Fruit fly (Drosophila melanogaster) whole organism, embryonic: ENCODE measurements around the gene CG46523.

Source experiments
- Asciz ChIP-seq: fragments of 200-800 bp; sonication (Bioruptor generic); optimal IDR thresholded peaks from 2 replicates; lab custom pipeline; 2017; ENCODE audit warnings: missing biosample characterization, mild to moderate bottlenecking, missing genetic modification characterization, missing genetic modification reagents
- CG11398 ChIP-seq: fragments of 200-800 bp; sonication (Bioruptor generic); optimal IDR thresholded peaks from 2 replicates; lab custom pipeline; 2016; ENCODE audit warnings: missing biosample characterization, missing genetic modification characterization
- CG11456 ChIP-seq: fragments of 200-800 bp; sonication (Bioruptor generic); IDR thresholded peaks from 3 replicates; pipeline ENCODE4 v1.3.6; 2022; ENCODE audit warnings: missing biosample characterization, missing genetic modification characterization
- CG11695 ChIP-seq: fragments of 200-800 bp; sonication (Bioruptor generic); IDR thresholded peaks from 3 replicates; pipeline ENCODE4 v1.3.6; 2022; ENCODE audit warnings: missing biosample characterization, missing genetic modification characterization
- CG12155 ChIP-seq: fragments of 200-800 bp; sonication (Bioruptor generic); optimal IDR thresholded peaks from 3 replicates; lab custom pipeline; 2016; ENCODE audit warnings: missing biosample characterization, missing genetic modification characterization
- CG13424 ChIP-seq: fragments of 200-800 bp; sonication (Bioruptor generic); optimal IDR thresholded peaks from 2 replicates; lab custom pipeline; 2019; ENCODE audit warnings: missing biosample characterization, mild to moderate bottlenecking, missing genetic modification characterization, moderate library complexity
- CG13894 ChIP-seq: fragments of 200-800 bp; sonication (Bioruptor generic); optimal IDR thresholded peaks from 3 replicates; lab custom pipeline; 2018; ENCODE audit warnings: missing biosample characterization, mild to moderate bottlenecking, missing genetic modification characterization, moderate library complexity
- CG14441 ChIP-seq: fragments of 200-800 bp; sonication (Bioruptor generic); IDR thresholded peaks from 2 replicates; pipeline ENCODE4 v1.3.6; 2022; ENCODE audit warnings: missing biosample characterization, missing genetic modification characterization
- CG1602 ChIP-seq: fragments of 200-800 bp; sonication (Bioruptor generic); optimal IDR thresholded peaks from 3 replicates; lab custom pipeline; 2016; ENCODE audit warnings: missing biosample characterization, missing genetic modification characterization
- CG16815 ChIP-seq: fragments of 200-800 bp; sonication (Bioruptor generic); optimal IDR thresholded peaks from 3 replicates; lab custom pipeline; 2017; ENCODE audit warnings: missing biosample characterization, mild to moderate bottlenecking, missing genetic modification characterization
- CG17328 ChIP-seq: fragments of 200-800 bp; sonication (Bioruptor generic); IDR thresholded peaks from 2 replicates; pipeline ENCODE4 v1.3.6; 2022; ENCODE audit warnings: missing biosample characterization, missing genetic modification characterization
- CG17361 ChIP-seq: fragments of 200-800 bp; sonication (Bioruptor generic); IDR thresholded peaks from 3 replicates; pipeline ENCODE4 v1.3.6; 2022; ENCODE audit warnings: missing biosample characterization, missing genetic modification characterization
- CG18262 ChIP-seq: fragments of 200-800 bp; optimal IDR thresholded peaks from 3 replicates; lab custom pipeline; 2019; ENCODE audit warnings: missing biosample characterization, mild to moderate bottlenecking, missing genetic modification characterization, moderate library complexity
- CG18599 ChIP-seq: fragments of 200-800 bp; sonication (Bioruptor generic); optimal IDR thresholded peaks from 3 replicates; lab custom pipeline; 2017; ENCODE audit warnings: missing biosample characterization, missing genetic modification characterization, mild to moderate bottlenecking, moderate library complexity, missing genetic modification reagents
- CG18764 ChIP-seq: fragments of 200-800 bp; sonication (Bioruptor generic); optimal IDR thresholded peaks from 3 replicates; lab custom pipeline; 2016; ENCODE audit warnings: missing biosample characterization, missing genetic modification characterization
- CG3281 ChIP-seq: fragments of 200-800 bp; sonication (Bioruptor generic); optimal IDR thresholded peaks from 3 replicates; lab custom pipeline; 2017; ENCODE audit warnings: missing biosample characterization, mild to moderate bottlenecking, missing genetic modification characterization
- CG33213 ChIP-seq: fragments of 200-800 bp; sonication (Bioruptor generic); optimal IDR thresholded peaks from 3 replicates; lab custom pipeline; 2016; ENCODE audit warnings: missing biosample characterization, missing genetic modification characterization
- CG5245 ChIP-seq: fragments of 200-800 bp; sonication (Bioruptor generic); optimal IDR thresholded peaks from 3 replicates; lab custom pipeline; 2016; ENCODE audit warnings: missing biosample characterization, missing genetic modification characterization
- CG6175 ChIP-seq: fragments of 200-800 bp; sonication (Bioruptor generic); IDR thresholded peaks from 3 replicates; pipeline ENCODE4 v1.3.6; 2022; ENCODE audit warnings: missing biosample characterization, missing genetic modification characterization
- CG7963 ChIP-seq: fragments of 200-800 bp; sonication (Bioruptor generic); IDR thresholded peaks from 3 replicates; pipeline ENCODE4 v1.3.6; 2022; ENCODE audit warnings: missing biosample characterization, missing genetic modification characterization; ENCODE audit not compliant: partially characterized antibody
- CHES-1-like ChIP-seq: fragments of 200-800 bp; sonication (Bioruptor generic); optimal IDR thresholded peaks from 2 replicates; lab custom pipeline; 2016; ENCODE audit warnings: missing biosample characterization, missing genetic modification characterization
- D19B ChIP-seq: fragments of 200-800 bp; sonication (Bioruptor generic); optimal IDR thresholded peaks from 2 replicates; lab custom pipeline; 2017; ENCODE audit warnings: missing biosample characterization, mild to moderate bottlenecking, missing genetic modification characterization
- Dip3 ChIP-seq: fragments of 200-800 bp; sonication (Bioruptor generic); optimal IDR thresholded peaks from 3 replicates; lab custom pipeline; 2016; ENCODE audit warnings: missing biosample characterization, missing genetic modification characterization
- Fer3 ChIP-seq: fragments of 200-800 bp; sonication (Bioruptor generic); optimal IDR thresholded peaks from 2 replicates; lab custom pipeline; 2018; ENCODE audit warnings: missing biosample characterization, mild to moderate bottlenecking, missing genetic modification characterization, moderate library complexity
- HmgZ ChIP-seq: fragments of 200-800 bp; sonication (Bioruptor generic); optimal IDR thresholded peaks from 2 replicates; lab custom pipeline; 2018; ENCODE audit warnings: missing biosample characterization, mild to moderate bottlenecking, missing genetic modification characterization
- Hr51 ChIP-seq, 2 experiments: fragments of 200-800 bp; sonication (Bioruptor generic); optimal IDR thresholded peaks; 2 replicates in 1 of 2; 3 replicates in 1 of 2; lab custom pipeline; 2016 to 2018; ENCODE audit warnings: missing biosample characterization in 2 of 2, missing genetic modification characterization in 2 of 2, mild to moderate bottlenecking in 1 of 2, moderate library complexity in 1 of 2
- Jarid2 ChIP-seq: fragments of 200-800 bp; sonication (Bioruptor generic); optimal IDR thresholded peaks from 3 replicates; lab custom pipeline; 2017; ENCODE audit warnings: mild to moderate bottlenecking, missing biosample characterization, missing genetic modification reagents, missing genetic modification characterization
- MESR4 ChIP-seq: fragments of 200-800 bp; sonication (Bioruptor generic); optimal IDR thresholded peaks from 2 replicates; lab custom pipeline; 2018; ENCODE audit warnings: missing biosample characterization, mild to moderate bottlenecking, missing genetic modification characterization, moderate library complexity
- NK7.1 ChIP-seq: fragments of 200-800 bp; sonication (Bioruptor generic); optimal IDR thresholded peaks from 3 replicates; lab custom pipeline; 2016; ENCODE audit warnings: missing biosample characterization, missing genetic modification characterization
- Oaz ChIP-seq: fragments of 200-800 bp; sonication (Bioruptor generic); IDR thresholded peaks from 2 replicates; pipeline ENCODE4 v1.3.6; 2022; ENCODE audit warnings: missing biosample characterization, missing genetic modification characterization
- Oli ChIP-seq: fragments of 200-800 bp; sonication (Bioruptor generic); optimal IDR thresholded peaks from 2 replicates; lab custom pipeline; 2018; ENCODE audit warnings: missing biosample characterization, mild to moderate bottlenecking, missing genetic modification characterization, moderate library complexity
- Six4 ChIP-seq: fragments of 200-800 bp; sonication (Bioruptor generic); optimal IDR thresholded peaks from 2 replicates; lab custom pipeline; 2016; ENCODE audit warnings: missing biosample characterization, missing genetic modification characterization
- Spps ChIP-seq: fragments of 200-800 bp; sonication (Bioruptor generic); optimal IDR thresholded peaks from 2 replicates; lab custom pipeline; 2018; ENCODE audit warnings: missing biosample characterization, mild to moderate bottlenecking, missing genetic modification characterization
- TFAM ChIP-seq: fragments of 200-800 bp; sonication (Bioruptor generic); optimal IDR thresholded peaks from 2 replicates; lab custom pipeline; 2017; ENCODE audit warnings: missing biosample characterization, missing genetic modification characterization, inconsistent platforms
- ara ChIP-seq: fragments of 200-800 bp; sonication (Bioruptor generic); IDR thresholded peaks from 2 replicates; pipeline ENCODE4 v1.3.6; 2022; ENCODE audit warnings: missing biosample characterization, missing genetic modification characterization
- bcd ChIP-seq: fragments of 200-800 bp; sonication (Bioruptor generic); optimal IDR thresholded peaks from 2 replicates; lab custom pipeline; 2017; ENCODE audit warnings: missing biosample characterization, mild to moderate bottlenecking, missing genetic modification characterization
- bigmax ChIP-seq: fragments of 200-800 bp; sonication (Bioruptor generic); optimal IDR thresholded peaks from 2 replicates; lab custom pipeline; 2018; ENCODE audit warnings: missing biosample characterization, mild to moderate bottlenecking, missing genetic modification characterization
- chn ChIP-seq: fragments of 200-800 bp; sonication (Bioruptor generic); optimal IDR thresholded peaks from 2 replicates; lab custom pipeline; 2016; ENCODE audit warnings: missing biosample characterization, missing genetic modification characterization
- disco-r ChIP-seq: fragments of 200-800 bp; sonication (Bioruptor generic); optimal IDR thresholded peaks from 2 replicates; lab custom pipeline; 2016; ENCODE audit warnings: missing biosample characterization, missing genetic modification characterization
- exex ChIP-seq: fragments of 200-800 bp; sonication (Bioruptor generic); optimal IDR thresholded peaks from 4 replicates; lab custom pipeline; 2018; ENCODE audit warnings: missing biosample characterization, mild to moderate bottlenecking, missing genetic modification characterization, moderate library complexity
- fd102C ChIP-seq: fragments of 200-800 bp; sonication (Bioruptor generic); optimal IDR thresholded peaks from 2 replicates; lab custom pipeline; 2018; ENCODE audit warnings: missing biosample characterization, mild to moderate bottlenecking, missing genetic modification characterization, moderate library complexity
- h ChIP-seq: fragments of >200 bp; optimal IDR thresholded peaks from 2 replicates; lab custom pipeline; 2017
- lola ChIP-seq, 3 experiments: fragments of >200 bp in 2 of 3; fragments of 200-800 bp in 1 of 3; sonication (Bioruptor generic) in 1 of 3; optimal IDR thresholded peaks; 2 replicates each; lab custom pipeline; 2017 to 2019; ENCODE audit warnings: missing biosample characterization in 3 of 3, missing genetic modification characterization in 3 of 3, mild to moderate bottlenecking in 1 of 3, moderate library complexity in 1 of 3
- pros ChIP-seq: fragments of 200-800 bp; sonication (Bioruptor generic); optimal IDR thresholded peaks from 3 replicates; lab custom pipeline; 2019; ENCODE audit warnings: missing biosample characterization, mild to moderate bottlenecking, missing genetic modification characterization, moderate library complexity
- shn ChIP-seq: fragments of 200-800 bp; sonication (Bioruptor generic); optimal IDR thresholded peaks from 3 replicates; lab custom pipeline; 2016; ENCODE audit warnings: missing biosample characterization, missing genetic modification characterization
- slp2 ChIP-seq: fragments of 200-800 bp; sonication (Bioruptor generic); optimal IDR thresholded peaks from 2 replicates; lab custom pipeline; 2016; ENCODE audit warnings: missing biosample characterization, missing genetic modification characterization
- sr ChIP-seq: fragments of 200-800 bp; sonication (Bioruptor generic); IDR thresholded peaks from 3 replicates; pipeline ENCODE4 v1.3.6; 2022; ENCODE audit warnings: missing biosample characterization, missing genetic modification characterization
- ssp ChIP-seq: fragments of 200-800 bp; sonication (Bioruptor generic); IDR thresholded peaks from 2 replicates; pipeline ENCODE4 v1.3.6; 2022; ENCODE audit warnings: missing biosample characterization, missing genetic modification characterization
- tgo ChIP-seq: fragments of 200-800 bp; sonication (Bioruptor generic); IDR thresholded peaks from 3 replicates; pipeline ENCODE4 v1.3.6; 2022; ENCODE audit warnings: missing biosample characterization, missing genetic modification characterization
- tup ChIP-seq: fragments of 200-800 bp; sonication (Bioruptor generic); optimal IDR thresholded peaks from 2 replicates; lab custom pipeline; 2016; ENCODE audit warnings: missing biosample characterization, mild to moderate bottlenecking, missing genetic modification characterization, moderate library complexity
- usp ChIP-seq: fragments of >200 bp; optimal IDR thresholded peaks from 2 replicates; lab custom pipeline; 2017; ENCODE audit warnings: missing biosample characterization, missing genetic modification characterization

Gene CG46523

DNA sequence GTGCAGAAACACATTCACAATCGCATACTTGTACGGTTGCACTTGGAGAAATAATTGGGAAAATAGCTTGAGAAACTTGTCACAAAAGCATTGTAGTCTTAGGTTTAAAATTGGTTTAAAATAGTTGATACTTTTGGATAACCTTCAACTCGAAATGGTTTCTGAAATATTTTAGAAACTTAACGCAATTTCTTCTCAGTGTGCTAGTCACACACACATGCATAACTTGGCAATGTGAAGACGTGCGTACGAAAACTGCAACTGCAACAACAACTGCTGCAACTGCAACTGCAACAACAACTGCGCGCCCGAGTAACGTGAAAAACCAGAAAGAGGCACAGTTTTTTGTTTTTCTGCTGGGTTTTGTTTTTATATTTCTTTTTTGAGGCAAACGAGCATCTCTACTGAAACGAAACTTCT is 52.8 kb downstream of the CG46523 start (continued):
- TF ChIP-seq tup (GFP tag; lab: Kevin White, UChicago): no peak
- TF ChIP-seq HmgZ (tag; lab: Kevin White, UChicago): peak; percentile 39
- peak; percentile 72 for TF ChIP-seq Six4 (GFP tag; lab: Kevin White, UChicago)
- no peak for TF ChIP-seq bigmax (GFP tag; lab: Kevin White, UChicago)
- TF ChIP-seq Spps: peak; percentile 56
- peak; percentile 86 for TF ChIP-seq CG13424 (tag; lab: Kevin White, UChicago)
- TF ChIP-seq D19B (GFP tag; lab: Kevin White, UChicago): no peak
- peak; percentile 78 for TF ChIP-seq CG33213
- peak; percentile 75 for TF ChIP-seq disco-r
- TF ChIP-seq chn: peak; percentile 84
- peak; percentile 83 for TF ChIP-seq CG17361 (GFP tag; lab: Robert Waterston, UW)
- TF ChIP-seq slp2 (GFP tag; lab: Kevin White, UChicago): peak; percentile 44
- peak; percentile 55 for TF ChIP-seq CG18599 (GFP tag; lab: Kevin White, UChicago)
- TF ChIP-seq Oli: peak; percentile 88
- peak; percentile 83 for TF ChIP-seq CG5245 (GFP tag; lab: Kevin White, UChicago)
- no peak for TF ChIP-seq Jarid2
- no peak; the same call in 2 of the 3 replicates for TF ChIP-seq CG6175 (GFP tag; lab: Robert Waterston, UW)
- TF ChIP-seq Oaz: peak; percentile 68
- peak; percentile 83 for TF ChIP-seq CG18262 (tag; lab: Kevin White, UChicago)
- peak; percentile 12 for TF ChIP-seq CG3281 (GFP tag; lab: Kevin White, UChicago)
- TF ChIP-seq CG11456 (GFP tag; lab: Robert Waterston, UW): peak; percentile 71
- peak; percentile 63 for TF ChIP-seq ssp (GFP tag; lab: Robert Waterston, UW)
- peak; percentile 51 for TF ChIP-seq CG12155
- TF ChIP-seq Dip3 (GFP tag; lab: Kevin White, UChicago): peak; percentile 32
- TF ChIP-seq lola (GFP tag; optimal IDR thresholded peaks at IDR 0.05; lab: Kevin White, UChicago): peak in 1 of 3 experiments; percentile 85
- TF ChIP-seq Asciz (GFP tag; lab: Kevin White, UChicago): peak; percentile 85
- peak; percentile 61 for TF ChIP-seq CG18764 (GFP tag; lab: Kevin White, UChicago)
- peak; percentile 61 to 86 for TF ChIP-seq Hr51 (GFP tag; optimal IDR thresholded peaks at IDR 0.05; lab: Kevin White, UChicago)
- TF ChIP-seq NK7.1 (GFP tag; lab: Kevin White, UChicago): peak; percentile 59
- TF ChIP-seq pros (GFP tag; lab: Kevin White, UChicago): no peak
- peak; percentile 64 for TF ChIP-seq shn (GFP tag; lab: Kevin White, UChicago)
- peak; percentile 74 for TF ChIP-seq CG1602 (GFP tag; lab: Kevin White, UChicago)
- TF ChIP-seq CG16815 (GFP tag; lab: Kevin White, UChicago): peak; percentile 79
- TF ChIP-seq CG11398: peak; percentile 78
- TF ChIP-seq TFAM (GFP tag; lab: Kevin White, UChicago): peak; percentile 62
- TF ChIP-seq CG17328 (GFP tag; lab: Robert Waterston, UW): peak; percentile 92
- no peak for TF ChIP-seq h (lab: Kevin White, UChicago)
- peak; percentile 70 for TF ChIP-seq Fer3 (tag; lab: Kevin White, UChicago)
- TF ChIP-seq sr (GFP tag; lab: Robert Waterston, UW): peak; percentile 42; the same call in 1 of the 3 replicates
- peak; percentile 91 for TF ChIP-seq fd102C (GFP tag; lab: Kevin White, UChicago)
- TF ChIP-seq CG11695 (GFP tag; lab: Robert Waterston, UW): peak; percentile 70
- TF ChIP-seq bcd (GFP tag; lab: Kevin White, UChicago): peak; percentile 72
- no peak for TF ChIP-seq CG7963 (GFP tag; lab: Robert Waterston, UW)
- peak; percentile 91 for TF ChIP-seq ara (GFP tag; lab: Robert Waterston, UW)
- peak; percentile 63 for TF ChIP-seq CHES-1-like (GFP tag; lab: Kevin White, UChicago)
- no peak for TF ChIP-seq usp (GFP tag; lab: Kevin White, UChicago)
- TF ChIP-seq CG13894 (tag; lab: Kevin White, UChicago): no peak
- TF ChIP-seq exex (tag; lab: Kevin White, UChicago): no peak
- TF ChIP-seq CG14441 (GFP tag; lab: Robert Waterston, UW): peak; percentile 88
- TF ChIP-seq tgo: peak; percentile 78
- TF ChIP-seq MESR4 (GFP tag; lab: Kevin White, UChicago): peak; percentile 6
